Fruit fly (Drosophila melanogaster) whole organism, embryonic: ENCODE data around the gene c12.2.

ENCODE experiments used
- Asciz ChIP-seq: fragments of 200-800 bp; sonication (Bioruptor generic); optimal IDR thresholded peaks from 2 replicates; lab custom pipeline; 2017; ENCODE audit warnings: missing biosample characterization, mild to moderate bottlenecking, missing genetic modification characterization, missing genetic modification reagents
- CG10543 ChIP-seq: fragments of 200-800 bp; sonication (Bioruptor generic); optimal IDR thresholded peaks from 3 replicates; lab custom pipeline; 2017; ENCODE audit warnings: missing biosample characterization, mild to moderate bottlenecking, missing genetic modification characterization, moderate library complexity
- CG10959 ChIP-seq: fragments of 200-800 bp; sonication (Bioruptor generic); IDR thresholded peaks from 2 replicates; pipeline ENCODE4 v1.3.6; 2022; ENCODE audit warnings: missing biosample characterization, missing genetic modification characterization
- CG10979 ChIP-seq: fragments of 200-800 bp; sonication (Bioruptor generic); optimal IDR thresholded peaks from 2 replicates; lab custom pipeline; 2018; ENCODE audit warnings: missing biosample characterization, mild to moderate bottlenecking, missing genetic modification characterization, moderate library complexity
- CG12299 ChIP-seq: fragments of 200-800 bp; sonication (Bioruptor generic); optimal IDR thresholded peaks from 2 replicates; lab custom pipeline; 2018; ENCODE audit warnings: missing biosample characterization, mild to moderate bottlenecking, missing genetic modification characterization
- CG13296 ChIP-seq: fragments of 200-800 bp; sonication (Bioruptor generic); optimal IDR thresholded peaks from 3 replicates; lab custom pipeline; 2018; ENCODE audit warnings: missing biosample characterization, mild to moderate bottlenecking, missing genetic modification characterization
- CG13894 ChIP-seq: fragments of 200-800 bp; sonication (Bioruptor generic); optimal IDR thresholded peaks from 3 replicates; lab custom pipeline; 2018; ENCODE audit warnings: missing biosample characterization, mild to moderate bottlenecking, missing genetic modification characterization, moderate library complexity
- CG14965 ChIP-seq: fragments of 200-800 bp; sonication (Bioruptor generic); optimal IDR thresholded peaks from 2 replicates; lab custom pipeline; 2016; ENCODE audit warnings: missing biosample characterization, missing genetic modification characterization, borderline replicate concordance
- CG1647 ChIP-seq: fragments of 200-800 bp; sonication (Bioruptor generic); optimal IDR thresholded peaks from 3 replicates; lab custom pipeline; 2016; ENCODE audit warnings: missing biosample characterization, missing genetic modification characterization
- CG17612 ChIP-seq: fragments of 200-800 bp; sonication (Bioruptor generic); IDR thresholded peaks from 2 replicates; pipeline ENCODE4 v1.3.6; 2022; ENCODE audit warnings: missing biosample characterization, missing genetic modification characterization
- CG17802 ChIP-seq: fragments of 200-800 bp; sonication (Bioruptor generic); optimal IDR thresholded peaks from 2 replicates; lab custom pipeline; 2018; ENCODE audit warnings: missing biosample characterization, mild to moderate bottlenecking, missing genetic modification characterization, moderate library complexity
- CG18476 ChIP-seq: fragments of 200-800 bp; sonication (Bioruptor generic); optimal IDR thresholded peaks from 2 replicates; lab custom pipeline; 2016; ENCODE audit warnings: missing biosample characterization, mild to moderate bottlenecking, missing genetic modification characterization
- CG34224 ChIP-seq: fragments of 200-800 bp; sonication (Bioruptor generic); IDR thresholded peaks from 3 replicates; pipeline ENCODE4 v1.3.6; 2022; ENCODE audit warnings: missing biosample characterization, missing genetic modification characterization; ENCODE audit not compliant: partially characterized antibody
- CG4328 ChIP-seq: fragments of 200-800 bp; sonication (Bioruptor generic); optimal IDR thresholded peaks from 3 replicates; lab custom pipeline; 2017; ENCODE audit warnings: missing biosample characterization, missing genetic modification reagents, missing genetic modification characterization
- CG4360 ChIP-seq: fragments of 200-800 bp; sonication (Bioruptor generic); IDR thresholded peaks from 2 replicates; pipeline ENCODE4 v1.3.6; 2022; ENCODE audit warnings: missing biosample characterization, missing genetic modification characterization
- CG4730 ChIP-seq: fragments of 200-800 bp; sonication (Bioruptor generic); IDR thresholded peaks from 2 replicates; pipeline ENCODE4 v1.3.6; 2022; ENCODE audit warnings: missing biosample characterization, missing genetic modification characterization
- CG7271 ChIP-seq: fragments of 200-800 bp; sonication (Bioruptor generic); optimal IDR thresholded peaks from 2 replicates; lab custom pipeline; 2018; ENCODE audit warnings: missing biosample characterization, mild to moderate bottlenecking, missing genetic modification characterization, moderate library complexity
- CG9817 ChIP-seq: fragments of 200-800 bp; sonication (Bioruptor generic); optimal IDR thresholded peaks from 2 replicates; lab custom pipeline; 2018; ENCODE audit warnings: missing biosample characterization, mild to moderate bottlenecking, missing genetic modification characterization, moderate library complexity
- CTCF ChIP-seq: fragments of 200-800 bp; sonication (Bioruptor generic); optimal IDR thresholded peaks from 2 replicates; lab custom pipeline; 2017; ENCODE audit warnings: missing biosample characterization, mild to moderate bottlenecking, missing genetic modification characterization, moderate library complexity
- Chrac-16 ChIP-seq: fragments of 200-800 bp; sonication (Bioruptor generic); optimal IDR thresholded peaks from 3 replicates; lab custom pipeline; 2016; ENCODE audit warnings: missing biosample characterization, missing genetic modification characterization
- D19A ChIP-seq: fragments of 200-800 bp; optimal IDR thresholded peaks from 3 replicates; lab custom pipeline; 2019; ENCODE audit warnings: missing biosample characterization, mild to moderate bottlenecking, missing genetic modification characterization, moderate library complexity
- E2f1 ChIP-seq: fragments of 200-800 bp; sonication (Bioruptor generic); IDR thresholded peaks from 2 replicates; pipeline ENCODE4 v1.3.6; 2022; ENCODE audit warnings: missing biosample characterization, missing genetic modification characterization
- Eip74EF ChIP-seq, 2 experiments: fragments of 200-800 bp in 1 of 2; fragments of >200 bp in 1 of 2; sonication (Bioruptor generic) in 1 of 2; optimal IDR thresholded peaks; 2 replicates each; lab custom pipeline; 2017 to 2019; ENCODE audit warnings: missing biosample characterization in 2 of 2, missing genetic modification characterization in 2 of 2, mild to moderate bottlenecking in 1 of 2, moderate library complexity in 1 of 2
- HmgD ChIP-seq: fragments of 200-800 bp; sonication (Bioruptor generic); optimal IDR thresholded peaks from 3 replicates; lab custom pipeline; 2016; ENCODE audit warnings: missing biosample characterization, missing genetic modification characterization
- Hr39 ChIP-seq: fragments of >200 bp; optimal IDR thresholded peaks from 2 replicates; lab custom pipeline; 2017
- Jarid2 ChIP-seq: fragments of 200-800 bp; sonication (Bioruptor generic); optimal IDR thresholded peaks from 3 replicates; lab custom pipeline; 2017; ENCODE audit warnings: mild to moderate bottlenecking, missing biosample characterization, missing genetic modification reagents, missing genetic modification characterization
- NfI ChIP-seq: fragments of 200-800 bp; sonication (Bioruptor generic); optimal IDR thresholded peaks from 3 replicates; lab custom pipeline; 2018; ENCODE audit warnings: missing biosample characterization, mild to moderate bottlenecking, missing genetic modification characterization, moderate library complexity
- Rfx ChIP-seq: fragments of 200-800 bp; sonication (Bioruptor generic); IDR thresholded peaks from 2 replicates; pipeline ENCODE4 v1.3.6; 2022; ENCODE audit warnings: missing biosample characterization, missing genetic modification characterization
- Taf1 ChIP-seq: fragments of 200-800 bp; sonication (Bioruptor generic); IDR thresholded peaks from 2 replicates; pipeline ENCODE4 v1.3.6; 2022; ENCODE audit warnings: missing biosample characterization, missing genetic modification characterization
- Trl ChIP-seq, 3 experiments: fragments of >200 bp in 2 of 3; fragments of 200-800 bp in 1 of 3; sonication (Bioruptor generic) in 1 of 3; optimal IDR thresholded peaks; 2 replicates in 1 of 3; 3 replicates in 2 of 3; lab custom pipeline; 2016 to 2017; ENCODE audit warnings: missing biosample characterization in 1 of 3, missing genetic modification characterization in 1 of 3
- Xbp1 ChIP-seq: fragments of 200-800 bp; sonication (Bioruptor generic); optimal IDR thresholded peaks from 3 replicates; lab custom pipeline; 2016; ENCODE audit warnings: missing biosample characterization, mild to moderate bottlenecking, missing genetic modification characterization
- ac ChIP-seq: fragments of 200-800 bp; sonication (Bioruptor generic); optimal IDR thresholded peaks from 3 replicates; lab custom pipeline; 2017; ENCODE audit warnings: missing biosample characterization, mild to moderate bottlenecking, missing genetic modification characterization
- bowl ChIP-seq: fragments of 200-800 bp; sonication (Bioruptor generic); IDR thresholded peaks from 2 replicates; pipeline ENCODE4 v1.3.6; 2022; ENCODE audit warnings: missing biosample characterization, missing genetic modification characterization
- ftz-f1 ChIP-seq: fragments of 200-800 bp; sonication (Bioruptor generic); optimal IDR thresholded peaks from 2 replicates; lab custom pipeline; 2016; ENCODE audit warnings: missing biosample characterization, missing genetic modification characterization
- fu2 ChIP-seq: fragments of 200-800 bp; sonication (Bioruptor generic); optimal IDR thresholded peaks from 2 replicates; lab custom pipeline; 2016; ENCODE audit warnings: missing biosample characterization, missing genetic modification characterization
- gcm2 ChIP-seq: fragments of 200-800 bp; sonication (Bioruptor generic); optimal IDR thresholded peaks from 2 replicates; lab custom pipeline; 2016; ENCODE audit warnings: missing biosample characterization, missing genetic modification characterization
- kni ChIP-seq: fragments of 200-800 bp; sonication (Bioruptor generic); optimal IDR thresholded peaks from 3 replicates; lab custom pipeline; 2017; ENCODE audit warnings: mild to moderate bottlenecking, missing biosample characterization, missing genetic modification reagents, missing genetic modification characterization
- oc ChIP-seq: fragments of 200-800 bp; sonication (Bioruptor generic); optimal IDR thresholded peaks from 2 replicates; lab custom pipeline; 2018; ENCODE audit warnings: missing biosample characterization, mild to moderate bottlenecking, missing genetic modification characterization, moderate library complexity
- pnt ChIP-seq: fragments of 200-800 bp; sonication (Bioruptor generic); optimal IDR thresholded peaks from 3 replicates; lab custom pipeline; 2016; ENCODE audit warnings: missing biosample characterization, missing genetic modification characterization
- ro ChIP-seq: fragments of 200-800 bp; sonication (Bioruptor generic); IDR thresholded peaks from 2 replicates; pipeline ENCODE4 v1.3.6; 2022; ENCODE audit warnings: missing biosample characterization, missing genetic modification characterization
- salm ChIP-seq: fragments of 200-800 bp; sonication (Bioruptor generic); optimal IDR thresholded peaks from 2 replicates; lab custom pipeline; 2018; ENCODE audit warnings: missing biosample characterization, mild to moderate bottlenecking, missing genetic modification characterization
- sqz ChIP-seq: fragments of 200-800 bp; sonication (Bioruptor generic); optimal IDR thresholded peaks from 3 replicates; lab custom pipeline; 2018; ENCODE audit warnings: missing biosample characterization, mild to moderate bottlenecking, missing genetic modification characterization
- tin ChIP-seq: fragments of 200-800 bp; sonication (Bioruptor generic); optimal IDR thresholded peaks from 3 replicates; lab custom pipeline; 2016; ENCODE audit warnings: missing biosample characterization, missing genetic modification characterization
- tup ChIP-seq: fragments of 200-800 bp; sonication (Bioruptor generic); optimal IDR thresholded peaks from 2 replicates; lab custom pipeline; 2016; ENCODE audit warnings: missing biosample characterization, mild to moderate bottlenecking, missing genetic modification characterization, moderate library complexity
- vnd ChIP-seq: fragments of 200-800 bp; sonication (Bioruptor generic); IDR thresholded peaks from 3 replicates; pipeline ENCODE4 v1.3.6; 2022; ENCODE audit warnings: missing biosample characterization, missing genetic modification characterization; ENCODE audit not compliant: partially characterized antibody
- wor ChIP-seq: fragments of 200-800 bp; sonication (Bioruptor generic); IDR thresholded peaks from 2 replicates; pipeline ENCODE4 v1.3.6; 2022; ENCODE audit warnings: missing biosample characterization, missing genetic modification characterization
- z ChIP-seq: fragments of 200-800 bp; sonication (Bioruptor generic); IDR thresholded peaks from 3 replicates; pipeline ENCODE4 v1.3.6; 2022; ENCODE audit warnings: missing biosample characterization, missing genetic modification characterization

c12.2 gene

dm6 chrX:9284024-9284738, 35.0 kb upstream of the c12.2 start, which contains the start of gene lz (continued):
- TF ChIP-seq CG34224 (GFP tag; lab: Robert Waterston, UW) = 0 out of 3 replicates have a peak, but pooled peaks have one; percentile 19
- no peak for TF ChIP-seq fu2
- TF ChIP-seq CG10543 = no peak
- TF ChIP-seq CG13296 (GFP tag; lab: Kevin White, UChicago) = no peak
- no peak for TF ChIP-seq vnd (GFP tag; lab: Robert Waterston, UW)
- TF ChIP-seq Jarid2 = peak; percentile 62
- TF ChIP-seq CG7271 = no peak
- TF ChIP-seq ftz-f1 (GFP tag; lab: Kevin White, UChicago) = no peak
- TF ChIP-seq Trl (optimal IDR thresholded peaks at IDR 0.05; lab: Kevin White, UChicago) = peak; percentile 89 to 96
- no peak for TF ChIP-seq Trl (GFP tag; optimal IDR thresholded peaks at IDR 0.05; lab: Kevin White, UChicago)
- TF ChIP-seq CG4328 (GFP tag; lab: Kevin White, UChicago) = no peak
- no peak for TF ChIP-seq oc
- TF ChIP-seq sqz (GFP tag; lab: Kevin White, UChicago) = no peak
- no peak for TF ChIP-seq CG10959 (GFP tag; lab: Robert Waterston, UW)
- TF ChIP-seq NfI (GFP tag; lab: Kevin White, UChicago) = no peak
- no peak for TF ChIP-seq D19A
- no peak for TF ChIP-seq ro
- no peak for TF ChIP-seq CG12299 (tag; lab: Kevin White, UChicago)
- TF ChIP-seq CG17612 (GFP tag; lab: Robert Waterston, UW) = no peak
- TF ChIP-seq bowl = no peak
- TF ChIP-seq CG13894 (tag; lab: Kevin White, UChicago) = no peak
- TF ChIP-seq pnt (GFP tag; lab: Kevin White, UChicago) = no peak
- TF ChIP-seq HmgD (GFP tag; lab: Kevin White, UChicago) = no peak
- TF ChIP-seq z (GFP tag; lab: Robert Waterston, UW) = 0 out of 3 replicates have a peak, but pooled peaks have one; percentile 48

- peak; percentile 59 for TF ChIP-seq CG10979 (tag; lab: Kevin White, UChicago)
- no peak for TF ChIP-seq CG9817 (tag; lab: Kevin White, UChicago)
- no peak for TF ChIP-seq CG18476 (GFP tag; lab: Kevin White, UChicago)
- no peak for TF ChIP-seq ac (GFP tag; lab: Kevin White, UChicago)
- no peak for TF ChIP-seq Taf1 (GFP tag; lab: Robert Waterston, UW)
- no peak for TF ChIP-seq CG17612 (GFP tag; lab: Robert Waterston, UW)
- TF ChIP-seq CG17802 (tag; lab: Kevin White, UChicago) = no peak
- TF ChIP-seq Eip74EF (GFP tag; optimal IDR thresholded peaks at IDR 0.05; lab: Kevin White, UChicago) = no peak
- TF ChIP-seq Rfx = no peak
- TF ChIP-seq Asciz (GFP tag; lab: Kevin White, UChicago) = no peak
- TF ChIP-seq Chrac-16 (GFP tag; lab: Kevin White, UChicago) = no peak
- no peak for TF ChIP-seq wor (GFP tag; lab: Robert Waterston, UW)
- no peak for TF ChIP-seq fu2
- TF ChIP-seq CG14965 (GFP tag; lab: Kevin White, UChicago) = peak; percentile 31
- no peak for TF ChIP-seq tin
- TF ChIP-seq CTCF (GFP tag; lab: Kevin White, UChicago) = peak; percentile 87
- no peak for TF ChIP-seq tup (GFP tag; lab: Kevin White, UChicago)
- TF ChIP-seq CG4360 (GFP tag; lab: Robert Waterston, UW) = peak; percentile 44; the same call in 1 of the 2 replicates
- no peak for TF ChIP-seq gcm2 (GFP tag; lab: Kevin White, UChicago)
- TF ChIP-seq salm = no peak
- no peak for TF ChIP-seq Hr39 (lab: Kevin White, UChicago)
- no peak for TF ChIP-seq CG4730 (GFP tag; lab: Robert Waterston, UW)
- TF ChIP-seq kni (GFP tag; lab: Kevin White, UChicago) = no peak
- TF ChIP-seq CG1647 = no peak
- TF ChIP-seq Xbp1 = no peak
- no peak for TF ChIP-seq E2f1 (GFP tag; lab: Robert Waterston, UW)
Measured at dm6 chrX:9286386-9286785, 32.8 kb upstream of the c12.2 start.
